Worm (Caenorhabditis elegans) whole organism, L3 larva: ENCODE data around the gene idpc-5.

Source experiments
- aly-2 ChIP-seq: fragments of 150-350 bp; optimal IDR thresholded peaks from 2 replicates; lab custom pipeline; 2014; ENCODE audit warnings: missing biosample characterization, missing genetic modification characterization
- elt-1 ChIP-seq: fragments of 150-350 bp; optimal IDR thresholded peaks from 2 replicates; lab custom pipeline; 2014; ENCODE audit warnings: missing biosample characterization, missing genetic modification characterization
- fos-1 ChIP-seq: fragments of 150-350 bp; optimal IDR thresholded peaks from 2 replicates; lab custom pipeline; 2014; ENCODE audit warnings: missing biosample characterization, missing genetic modification characterization
- hmg-11 ChIP-seq: sonication (generic microtip); optimal IDR thresholded peaks from 2 replicates; lab custom pipeline; 2016; ENCODE audit warnings: missing genetic modification characterization, missing compliant biosample characterization
- jun-1 ChIP-seq: fragments of 150-350 bp; optimal IDR thresholded peaks from 2 replicates; lab custom pipeline; 2014; ENCODE audit warnings: missing biosample characterization, missing genetic modification reagents, missing genetic modification characterization
- lin-39 ChIP-seq: fragments of 150-350 bp; optimal IDR thresholded peaks from 2 replicates; lab custom pipeline; 2018; ENCODE audit warnings: missing biosample characterization, missing genetic modification reagents, missing genetic modification characterization
- mdl-1 ChIP-seq: fragments of 150-350 bp; optimal IDR thresholded peaks from 2 replicates; lab custom pipeline; 2014; ENCODE audit warnings: missing biosample characterization, missing genetic modification characterization
- nhr-11 ChIP-seq: fragments of 150-350 bp; optimal IDR thresholded peaks from 2 replicates; lab custom pipeline; 2014; ENCODE audit warnings: missing biosample characterization, missing genetic modification characterization
- nhr-237 ChIP-seq: fragments of 150-350 bp; optimal IDR thresholded peaks from 2 replicates; lab custom pipeline; 2014; ENCODE audit warnings: missing biosample characterization, missing genetic modification characterization
- nhr-76 ChIP-seq: fragments of 150-350 bp; sonication (generic microtip); optimal IDR thresholded peaks from 5 replicates; lab custom pipeline; 2014; ENCODE audit warnings: missing biosample characterization, missing genetic modification characterization
- tbx-2 ChIP-seq: sonication (generic microtip); optimal IDR thresholded peaks from 2 replicates; lab custom pipeline; 2016; ENCODE audit warnings: mild to moderate bottlenecking, missing genetic modification characterization, missing compliant biosample characterization
- unc-62 ChIP-seq: fragments of 150-350 bp; sonication (generic microtip); optimal IDR thresholded peaks from 4 replicates; lab custom pipeline; 2014; ENCODE audit warnings: missing biosample characterization, missing genetic modification reagents, missing genetic modification characterization
- ztf-11 ChIP-seq: fragments of 150-350 bp; optimal IDR thresholded peaks from 2 replicates; lab custom pipeline; 2014; ENCODE audit warnings: missing biosample characterization, missing genetic modification characterization

- TF ChIP-seq nhr-11 (tag; lab: Kevin White, UChicago) (no peak), aly-2 (tag; lab: Kevin White, UChicago) (no peak), fos-1 (tag; lab: Kevin White, UChicago) (no peak), lin-39 (no peak), ztf-11 (no peak), nhr-237 (no peak), nhr-76 (no peak), mdl-1 (no peak), tbx-2 (no peak), hmg-11 (tag; lab: Kevin White, UChicago) (no peak), unc-62 (GFP tag; lab: Kevin White, UChicago) (no peak), jun-1 (no peak), elt-1 (tag; lab: Kevin White, UChicago) (no peak)
These were observed 49.8 kb upstream of the idpc-5 start for ce11 chrV:9672495-9672894.
